Fruit fly (Drosophila melanogaster) whole organism, wandering third instar larva: ENCODE data around the gene tipE.

Experiments
- Abd-B ChIP-seq: fragments of >200 bp; optimal IDR thresholded peaks from 2 replicates; lab custom pipeline; 2017; ENCODE audit warnings: missing biosample characterization, missing genetic modification characterization
- CG32264 ChIP-seq: fragments of 200-800 bp; sonication (Bioruptor generic); optimal IDR thresholded peaks from 2 replicates; lab custom pipeline; 2016; ENCODE audit warnings: missing biosample characterization, missing genetic modification characterization
- CG9705 ChIP-seq: fragments of 200-800 bp; sonication (Bioruptor generic); optimal IDR thresholded peaks from 2 replicates; lab custom pipeline; 2018; ENCODE audit warnings: missing biosample characterization, mild to moderate bottlenecking, missing genetic modification characterization
- CrebA ChIP-seq: fragments of 200-800 bp; sonication (Bioruptor generic); optimal IDR thresholded peaks from 2 replicates; lab custom pipeline; 2016; ENCODE audit warnings: missing biosample characterization, mild to moderate bottlenecking, missing genetic modification characterization, borderline replicate concordance
- Dfd ChIP-seq: fragments of >200 bp; optimal IDR thresholded peaks from 2 replicates; lab custom pipeline; 2017; ENCODE audit warnings: missing biosample characterization, missing genetic modification characterization
- Dif ChIP-seq: fragments of 200-275, 200-300 bp; sonication (Bioruptor generic); optimal IDR thresholded peaks from 2 replicates; lab custom pipeline; 2018; ENCODE audit warnings: missing biosample characterization, missing genetic modification characterization; ENCODE audit not compliant: partially characterized antibody
- GATAd ChIP-seq: sonication (Bioruptor generic); optimal IDR thresholded peaks from 2 replicates; lab custom pipeline; 2016; ENCODE audit warnings: missing biosample characterization, missing genetic modification characterization
- HLH106 ChIP-seq: fragments of 200-800 bp; optimal IDR thresholded peaks from 3 replicates; lab custom pipeline; 2019; ENCODE audit warnings: missing biosample characterization, mild to moderate bottlenecking, missing genetic modification characterization, moderate library complexity
- Hnf4 ChIP-seq: fragments of 200-800 bp; sonication (Bioruptor generic); optimal IDR thresholded peaks from 2 replicates; lab custom pipeline; 2016; ENCODE audit warnings: missing biosample characterization, mild to moderate bottlenecking, missing genetic modification characterization
- Hr78 ChIP-seq: fragments of >200 bp; optimal IDR thresholded peaks from 2 replicates; lab custom pipeline; 2017; ENCODE audit warnings: missing biosample characterization, missing genetic modification characterization
- Hr83 ChIP-seq: fragments of 200-300 bp; sonication (Bioruptor generic); optimal IDR thresholded peaks from 2 replicates; lab custom pipeline; 2016; ENCODE audit warnings: missing biosample characterization, mild to moderate bottlenecking, missing genetic modification characterization, moderate library complexity; ENCODE audit not compliant: poor library complexity, severe bottlenecking
- Jra ChIP-seq: sonication (Bioruptor generic); optimal IDR thresholded peaks from 2 replicates; lab custom pipeline; 2016; ENCODE audit warnings: missing biosample characterization, missing genetic modification characterization
- Mio ChIP-seq: sonication (Bioruptor generic); optimal IDR thresholded peaks from 2 replicates; lab custom pipeline; 2016; ENCODE audit warnings: missing biosample characterization, missing genetic modification characterization
- Myc ChIP-seq: fragments of >200 bp; optimal IDR thresholded peaks from 2 replicates; lab custom pipeline; 2017
- N ChIP-seq: fragments of >200 bp; optimal IDR thresholded peaks from 2 replicates; lab custom pipeline; 2018; ENCODE audit warnings: missing biosample characterization, missing external identifiers, missing genetic modification characterization
- OdsH ChIP-seq: fragments of 200-800 bp; sonication (Bioruptor generic); optimal IDR thresholded peaks from 2 replicates; lab custom pipeline; 2016; ENCODE audit warnings: missing biosample characterization, mild to moderate bottlenecking, missing genetic modification characterization
- Rel ChIP-seq, 2 experiments: fragments of 200-800 bp; sonication (Bioruptor generic) in 1 of 2; optimal IDR thresholded peaks; 2 replicates in 1 of 2; 3 replicates in 1 of 2; lab custom pipeline; 2016 to 2019; ENCODE audit warnings: mild to moderate bottlenecking in 2 of 2, missing biosample characterization in 2 of 2, missing genetic modification characterization in 2 of 2, moderate library complexity in 1 of 2
- Sp1 ChIP-seq: fragments of 200-800 bp; sonication (Bioruptor generic); optimal IDR thresholded peaks from 3 replicates; lab custom pipeline; 2019; ENCODE audit warnings: missing biosample characterization, mild to moderate bottlenecking, missing genetic modification characterization, moderate library complexity
- Vsx2 ChIP-seq: fragments of 200-300, 225-300 bp; sonication (Bioruptor generic); optimal IDR thresholded peaks from 2 replicates; lab custom pipeline; 2018; ENCODE audit warnings: missing biosample characterization, missing genetic modification characterization; ENCODE audit not compliant: partially characterized antibody
- br ChIP-seq: fragments of 200-800 bp; sonication (Bioruptor generic); optimal IDR thresholded peaks from 2 replicates; lab custom pipeline; 2016; ENCODE audit warnings: missing biosample characterization, missing genetic modification characterization
- brk ChIP-seq: fragments of 200-800 bp; sonication (Bioruptor generic); optimal IDR thresholded peaks from 2 replicates; lab custom pipeline; 2016; ENCODE audit warnings: missing biosample characterization, mild to moderate bottlenecking, missing genetic modification characterization
- dl ChIP-seq, 2 experiments: fragments of 175-275, 200-275 bp in 1 of 2; fragments of 200-275 bp in 1 of 2; sonication (Bioruptor generic); optimal IDR thresholded peaks; lab custom pipeline; 2018; ENCODE audit warnings: mild to moderate bottlenecking in 2 of 2, missing biosample characterization in 2 of 2, missing genetic modification characterization in 2 of 2, moderate library complexity in 2 of 2; ENCODE audit not compliant: partially characterized antibody in 2 of 2, insufficient read depth in 1 of 2
- dmrt93B ChIP-seq: fragments of 200-800 bp; sonication (Bioruptor generic); optimal IDR thresholded peaks from 2 replicates; lab custom pipeline; 2018; ENCODE audit warnings: missing biosample characterization, mild to moderate bottlenecking, missing genetic modification characterization
- dsf ChIP-seq: sonication (Bioruptor generic); optimal IDR thresholded peaks from 2 replicates; lab custom pipeline; 2016; ENCODE audit warnings: missing biosample characterization, missing genetic modification characterization, borderline replicate concordance
- ey ChIP-seq: fragments of 200-800 bp; sonication (Bioruptor generic); optimal IDR thresholded peaks from 2 replicates; lab custom pipeline; 2016; ENCODE audit warnings: missing biosample characterization, missing genetic modification characterization
- foxo ChIP-seq, 2 experiments: fragments of 200-800 bp; sonication (Bioruptor generic); optimal IDR thresholded peaks; 2 replicates in 1 of 2; 3 replicates in 1 of 2; lab custom pipeline; 2016 to 2017; ENCODE audit warnings: missing biosample characterization in 2 of 2, missing genetic modification characterization in 2 of 2
- fru ChIP-seq: fragments of 200-800 bp; sonication (Bioruptor generic); optimal IDR thresholded peaks from 3 replicates; lab custom pipeline; 2016; ENCODE audit warnings: missing biosample characterization, mild to moderate bottlenecking, missing genetic modification characterization
- h ChIP-seq: fragments of 200-800 bp; sonication (Bioruptor generic); optimal IDR thresholded peaks from 3 replicates; lab custom pipeline; 2016; ENCODE audit warnings: missing biosample characterization, mild to moderate bottlenecking, missing genetic modification characterization
- jim ChIP-seq: fragments of 175-275, 200-325 bp; sonication (Bioruptor generic); optimal IDR thresholded peaks from 2 replicates; lab custom pipeline; 2016; ENCODE audit warnings: missing biosample characterization, mild to moderate bottlenecking, missing genetic modification characterization
- lola ChIP-seq: fragments of >200 bp; optimal IDR thresholded peaks from 2 replicates; lab custom pipeline; 2017; ENCODE audit warnings: missing biosample characterization, missing genetic modification characterization
- pan ChIP-seq: fragments of >200 bp; optimal IDR thresholded peaks from 2 replicates; lab custom pipeline; 2017
- psq ChIP-seq: fragments of 200-800 bp; sonication (Bioruptor generic); optimal IDR thresholded peaks from 3 replicates; lab custom pipeline; 2017; ENCODE audit warnings: missing biosample characterization, mild to moderate bottlenecking, missing genetic modification characterization, moderate library complexity
- rgr ChIP-seq: fragments of 200-800 bp; sonication (Bioruptor generic); optimal IDR thresholded peaks from 3 replicates; lab custom pipeline; 2016; ENCODE audit warnings: missing biosample characterization, mild to moderate bottlenecking, missing genetic modification characterization
- sage ChIP-seq: fragments of 200-800 bp; sonication (Bioruptor generic); optimal IDR thresholded peaks from 2 replicates; lab custom pipeline; 2016; ENCODE audit warnings: missing biosample characterization, mild to moderate bottlenecking, missing genetic modification characterization
- sv ChIP-seq: fragments of 200-800 bp; sonication (Bioruptor generic); optimal IDR thresholded peaks from 3 replicates; lab custom pipeline; 2016; ENCODE audit warnings: missing biosample characterization, missing genetic modification characterization
- tai ChIP-seq: sonication (Bioruptor generic); optimal IDR thresholded peaks from 2 replicates; lab custom pipeline; 2016; ENCODE audit warnings: missing biosample characterization, missing genetic modification characterization
- usp ChIP-seq: fragments of >200 bp; optimal IDR thresholded peaks from 2 replicates; lab custom pipeline; 2017; ENCODE audit warnings: missing biosample characterization, missing genetic modification characterization
- woc ChIP-seq: sonication (Bioruptor generic); optimal IDR thresholded peaks from 2 replicates; lab custom pipeline; 2016; ENCODE audit warnings: missing biosample characterization, mild to moderate bottlenecking, missing genetic modification characterization

Gene tipE

DNA sequence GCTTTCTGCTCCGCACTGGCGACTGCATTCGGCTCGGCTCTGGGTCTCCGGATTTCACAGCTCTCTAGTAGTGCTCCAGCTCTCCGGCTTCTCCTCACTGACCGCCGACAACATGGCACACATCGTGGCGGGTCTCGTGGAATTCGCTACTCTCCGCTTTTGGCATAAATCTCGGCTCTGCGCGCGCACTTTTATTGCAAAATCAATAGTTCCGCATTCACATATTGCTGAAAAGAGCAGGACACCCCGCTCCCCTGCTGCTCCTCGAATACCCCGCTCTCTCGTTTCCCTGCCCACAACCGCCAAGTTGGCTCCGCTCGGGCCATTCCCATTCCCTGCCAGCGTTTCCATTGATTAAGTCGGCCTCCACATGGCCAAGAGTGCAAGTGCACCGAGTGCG lies 3.0 kb upstream of the tipE start:
- TF ChIP-seq ey (GFP tag; lab: Kevin White, UChicago) = no peak
- TF ChIP-seq Hr83 (GFP tag; lab: Kevin White, UChicago) = no peak
- TF ChIP-seq dmrt93B (GFP tag; lab: Kevin White, UChicago) = no peak
- TF ChIP-seq Rel (GFP tag; optimal IDR thresholded peaks at IDR 0.05; lab: Kevin White, UChicago) = no peak
- no peak for TF ChIP-seq Rel (tag; optimal IDR thresholded peaks at IDR 0.05; lab: Kevin White, UChicago)
- no peak for TF ChIP-seq Sp1 (GFP tag; lab: Kevin White, UChicago)
- TF ChIP-seq dl (GFP tag; optimal IDR thresholded peaks at IDR 0.05; lab: Kevin White, UChicago; ENCODE audit: insufficient read depth in 1 of 2, partially characterized antibody in 2 of 2) = no peak
- TF ChIP-seq OdsH (GFP tag; lab: Kevin White, UChicago) = no peak
- TF ChIP-seq CG9705 (GFP tag; lab: Kevin White, UChicago) = no peak
- TF ChIP-seq Mio (GFP tag; lab: Kevin White, UChicago) = no peak
- TF ChIP-seq CG32264 (GFP tag; lab: Kevin White, UChicago) = no peak

dm6 chr3L:4186659-4187058 lies 1.6 kb upstream of the tipE start, which contains the start of gene VhaM9.7-c:
VhaM9.7-c (minus strand) TSS chr3L:4186865.
- TF ChIP-seq CG9705 (GFP tag; lab: Kevin White, UChicago) = peak; percentile 18
- no peak for TF ChIP-seq Myc
- TF ChIP-seq Dif (GFP tag; lab: Kevin White, UChicago) = no peak
- peak in 1 of 2 experiments; percentile 62 for TF ChIP-seq foxo (GFP tag; optimal IDR thresholded peaks at IDR 0.05; lab: Kevin White, UChicago)
- TF ChIP-seq Mio (GFP tag; lab: Kevin White, UChicago) = no peak
- peak; percentile 27 for TF ChIP-seq HLH106 (tag; lab: Kevin White, UChicago)
- no peak for TF ChIP-seq CrebA
- TF ChIP-seq Jra (GFP tag; lab: Kevin White, UChicago) = peak; percentile 59
- TF ChIP-seq Sp1 (GFP tag; lab: Kevin White, UChicago) = no peak
- no peak for TF ChIP-seq Hnf4 (GFP tag; lab: Kevin White, UChicago)
- no peak for TF ChIP-seq usp (GFP tag; lab: Kevin White, UChicago)
- TF ChIP-seq br = peak; percentile 4
- no peak for TF ChIP-seq CG32264 (GFP tag; lab: Kevin White, UChicago)
- no peak for TF ChIP-seq brk
- no peak for TF ChIP-seq Abd-B (GFP tag; lab: Kevin White, UChicago)
- no peak for TF ChIP-seq Dfd
- no peak for TF ChIP-seq Vsx2 (GFP tag; lab: Kevin White, UChicago)
- no peak for TF ChIP-seq Rel (GFP tag; optimal IDR thresholded peaks at IDR 0.05; lab: Kevin White, UChicago)
- TF ChIP-seq Rel (tag; optimal IDR thresholded peaks at IDR 0.05; lab: Kevin White, UChicago) = no peak
- no peak for TF ChIP-seq woc
- peak; percentile 24 for TF ChIP-seq psq
- TF ChIP-seq dmrt93B (GFP tag; lab: Kevin White, UChicago) = no peak
- TF ChIP-seq sage (GFP tag; lab: Kevin White, UChicago) = no peak
- TF ChIP-seq jim (GFP tag; lab: Kevin White, UChicago) = no peak
- peak; percentile 2 for TF ChIP-seq GATAd (GFP tag; lab: Kevin White, UChicago)
- no peak for TF ChIP-seq pan (lab: Kevin White, UChicago)
- no peak for TF ChIP-seq dl (GFP tag; optimal IDR thresholded peaks at IDR 0.05; lab: Kevin White, UChicago; ENCODE audit: insufficient read depth in 1 of 2, partially characterized antibody in 2 of 2)
- TF ChIP-seq lola (GFP tag; lab: Kevin White, UChicago) = no peak
- TF ChIP-seq N (GFP tag; lab: Kevin White, UChicago) = no peak
- TF ChIP-seq rgr = peak; percentile 70
- TF ChIP-seq dsf = peak; percentile 17
- TF ChIP-seq tai (GFP tag; lab: Kevin White, UChicago) = no peak
- peak; percentile 62 for TF ChIP-seq h (GFP tag; lab: Kevin White, UChicago)
- TF ChIP-seq fru = peak; percentile 44
- peak; percentile 39 for TF ChIP-seq OdsH (GFP tag; lab: Kevin White, UChicago)
- no peak for TF ChIP-seq Hr78
- TF ChIP-seq sv (GFP tag; lab: Kevin White, UChicago) = peak; percentile 34
- peak; percentile 22 for TF ChIP-seq ey (GFP tag; lab: Kevin White, UChicago)
- peak; percentile 75 for TF ChIP-seq Hr83 (GFP tag; lab: Kevin White, UChicago)
